Worm (Caenorhabditis elegans): Measurements from ENCODE around the gene dnj-19.

dnj-19 gene

DNA sequence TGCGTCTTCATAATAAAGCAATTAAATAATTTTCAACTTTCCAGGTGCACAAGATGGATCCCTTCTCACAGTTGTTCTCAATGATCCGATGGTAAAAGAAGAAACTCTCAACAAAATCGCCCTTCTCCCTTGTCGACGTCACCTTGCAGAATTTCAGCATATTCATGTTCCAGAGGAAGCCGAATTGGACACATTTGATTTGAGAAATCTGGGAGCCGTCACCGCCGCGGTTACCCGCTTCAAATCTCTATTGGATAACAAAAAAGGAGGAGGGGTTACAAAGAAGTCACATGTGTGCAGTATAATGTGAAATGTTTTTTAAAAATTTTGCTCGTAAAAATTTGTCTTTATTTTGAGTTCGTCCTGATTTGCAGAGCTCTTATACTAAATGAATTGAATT is 2.0 kb downstream of the dnj-19 start:
- TF ChIP-seq ets-4 (GFP tag; optimal IDR thresholded peaks at IDR 0.05) = no peak
- TF ChIP-seq mes-4 (tag; optimal IDR thresholded peaks at IDR 0.05) = no peak
- TF ChIP-seq F57A8.1 (GFP tag; optimal IDR thresholded peaks at IDR 0.05) = no peak
- TF ChIP-seq egl-18 (GFP tag; IDR thresholded peaks at IDR 0.05) = no peak
- no peak for TF ChIP-seq madf-10 (tag; optimal IDR thresholded peaks at IDR 0.05)
- TF ChIP-seq gei-17 (GFP tag; optimal IDR thresholded peaks at IDR 0.05) = no peak
- TF ChIP-seq F23B12.7 (tag; optimal IDR thresholded peaks at IDR 0.05; ENCODE audit: insufficient read depth) = no peak
- TF ChIP-seq ZK185.1 (tag; optimal IDR thresholded peaks at IDR 0.05; ENCODE audit: poor library complexity, severe bottlenecking) = no peak
- no peak for TF ChIP-seq die-1 (tag; optimal IDR thresholded peaks at IDR 0.05)
- TF ChIP-seq F52B5.7 (tag; optimal IDR thresholded peaks at IDR 0.05) = no peak
- TF ChIP-seq C17E4.6 (GFP tag; IDR thresholded peaks at IDR 0.05) = no peak
- TF ChIP-seq hlh-26 (GFP tag; conservative IDR thresholded peaks at IDR 0.05) = no peak
- TF ChIP-seq lin-26 (GFP tag; IDR thresholded peaks at IDR 0.05) = peak; percentile 46; the same call in 1 of the 2 replicates
- TF ChIP-seq unc-130 (GFP tag; optimal IDR thresholded peaks at IDR 0.05) = no peak
- TF ChIP-seq hmg-20 (GFP tag; IDR thresholded peaks at IDR 0.05) = no peak
- TF ChIP-seq ceh-79 (tag; optimal IDR thresholded peaks at IDR 0.05) = peak; percentile 29
- TF ChIP-seq F22D6.2 (tag; optimal IDR thresholded peaks at IDR 0.05) = no peak
- TF ChIP-seq nhr-179 (tag; optimal IDR thresholded peaks at IDR 0.05) = no peak
- no peak for TF ChIP-seq nhr-80 (tag; optimal IDR thresholded peaks at IDR 0.05)
- TF ChIP-seq lin-35 (GFP tag; optimal IDR thresholded peaks at IDR 0.05) = no peak
- TF ChIP-seq Y95B8A.8 (GFP tag; IDR thresholded peaks at IDR 0.05) = 0 out of 2 replicates have a peak, but pooled peaks have one; percentile 58
- TF ChIP-seq lir-1 (GFP tag; conservative IDR thresholded peaks at IDR 0.05) = no peak
- TF ChIP-seq F33H1.4 (GFP tag; IDR thresholded peaks at IDR 0.05) = 0 out of 2 replicates have a peak, but pooled peaks have one; percentile 16
- TF ChIP-seq nfyb-1 (GFP tag; IDR thresholded peaks at IDR 0.05) = no peak
- no peak for TF ChIP-seq B0261.1 (tag; optimal IDR thresholded peaks at IDR 0.05)
- TF ChIP-seq ama-1 (optimal IDR thresholded peaks at IDR 0.05) = peak; percentile 86
- TF ChIP-seq ama-1 (GFP tag; optimal IDR thresholded peaks at IDR 0.05) = no peak
- TF ChIP-seq pha-4 (tag; optimal IDR thresholded peaks at IDR 0.05) = no peak
- TF ChIP-seq sdz-38 (tag; optimal IDR thresholded peaks at IDR 0.05) = no peak
- no peak for TF ChIP-seq hrde-1 (tag; optimal IDR thresholded peaks at IDR 0.05; ENCODE audit: borderline replicate concordance)
- TF ChIP-seq ztf-26 (tag; optimal IDR thresholded peaks at IDR 0.05) = peak; percentile 31
- TF ChIP-seq attf-6 (GFP tag; IDR thresholded peaks at IDR 0.05) = peak; percentile 40; the same call in 1 of the 2 replicates
- TF ChIP-seq F37B4.10 (GFP tag; IDR thresholded peaks at IDR 0.05) = no peak
- TF ChIP-seq C06A6.2 (GFP tag; conservative IDR thresholded peaks at IDR 0.05) = no peak
- no peak for TF ChIP-seq ztf-3 (GFP tag; optimal IDR thresholded peaks at IDR 0.05)
- no peak for TF ChIP-seq ceh-58 (GFP tag; IDR thresholded peaks at IDR 0.05)
- no peak for TF ChIP-seq nfya-2 (GFP tag; IDR thresholded peaks at IDR 0.05)
- TF ChIP-seq hsf-1 (GFP tag; IDR thresholded peaks at IDR 0.05) = peak; percentile 61; the same call in 1 of the 2 replicates
- peak; percentile 10 for TF ChIP-seq snpc-3.4 (tag; optimal IDR thresholded peaks at IDR 0.05)
- no peak for TF ChIP-seq rcor-1 (GFP tag; IDR thresholded peaks at IDR 0.05)
- no peak for TF ChIP-seq T07F8.4 (tag; optimal IDR thresholded peaks at IDR 0.05)
- TF ChIP-seq rpc-1 (optimal IDR thresholded peaks at IDR 0.05) = no peak
- TF ChIP-seq rpc-1 (tag; optimal IDR thresholded peaks at IDR 0.05) = no peak
- TF ChIP-seq attf-3 (GFP tag; conservative IDR thresholded peaks at IDR 0.05) = no peak
- no peak for TF ChIP-seq nhr-120 (GFP tag; IDR thresholded peaks at IDR 0.05)
- 0 out of 2 replicates have a peak, but pooled peaks have one; percentile 4 for TF ChIP-seq mcd-1 (GFP tag; IDR thresholded peaks at IDR 0.05)
- no peak for TF ChIP-seq mel-28 (tag; optimal IDR thresholded peaks at IDR 0.05; ENCODE audit: borderline replicate concordance)
- no peak for TF ChIP-seq ccch-3 (GFP tag; optimal IDR thresholded peaks at IDR 0.05)
- TF ChIP-seq atf-7 (tag; optimal IDR thresholded peaks at IDR 0.05) = no peak
- no peak for TF ChIP-seq D2030.7 (GFP tag; IDR thresholded peaks at IDR 0.05)
- no peak for TF ChIP-seq aptf-2 (GFP tag; conservative IDR thresholded peaks at IDR 0.05)
